Worm (Caenorhabditis elegans) whole organism, L4 larva: Measurements from ENCODE around the gene cuc-1.

Source experiments
- daf-19 ChIP-seq: fragments of 200-800 bp; sonication (Bioruptor generic); conservative IDR thresholded peaks from 2 replicates; pipeline ENCODE4 v1.3.6; 2022; ENCODE audit warnings: missing genetic modification characterization, missing compliant biosample characterization
- nhr-102 ChIP-seq: sonication (generic microtip); optimal IDR thresholded peaks from 2 replicates; lab custom pipeline; 2016; ENCODE audit warnings: mild to moderate bottlenecking, missing genetic modification characterization, moderate library complexity, missing compliant biosample characterization
- nhr-6 ChIP-seq: fragments of 150-350 bp; optimal IDR thresholded peaks from 2 replicates; lab custom pipeline; 2014; ENCODE audit warnings: missing biosample characterization, missing genetic modification characterization
- nhr-77 ChIP-seq: fragments of 150-350 bp; optimal IDR thresholded peaks from 2 replicates; lab custom pipeline; 2014; ENCODE audit warnings: missing biosample characterization, missing genetic modification characterization
- pha-4 ChIP-seq, 2 experiments: fragments of 150-350 bp in 1 of 2; fragments of 200-800 bp in 1 of 2; sonication (Bioruptor generic) in 1 of 2; IDR thresholded peaks in 1 of 2; optimal IDR thresholded peaks in 1 of 2; 2 replicates each; pipeline versions ENCODE4 v1.3.6 to Lab custom; 2014 to 2022; ENCODE audit warnings: missing genetic modification characterization in 2 of 2, missing genetic modification reagents in 2 of 2, missing biosample characterization in 1 of 2, missing compliant biosample characterization in 1 of 2
- zag-1 ChIP-seq: fragments of 150-350 bp; optimal IDR thresholded peaks from 2 replicates; lab custom pipeline; 2014; ENCODE audit warnings: missing biosample characterization, missing genetic modification characterization

- TF ChIP-seq pha-4 (GFP tag; IDR thresholded peaks at IDR 0.05; lab: Robert Waterston, UW), result no peak
- TF ChIP-seq pha-4 (tag; optimal IDR thresholded peaks at IDR 0.05; lab: Kevin White, UChicago), result no peak
- no peak for TF ChIP-seq daf-19 (GFP tag; lab: Robert Waterston, UW)
- TF ChIP-seq nhr-102 (tag; lab: Kevin White, UChicago), result no peak
- TF ChIP-seq nhr-6, result no peak
- no peak for TF ChIP-seq nhr-77 (tag; lab: Kevin White, UChicago)
- TF ChIP-seq zag-1 (tag; lab: Kevin White, UChicago), result no peak
These were observed 41.8 kb downstream of the cuc-1 start for ce11 chrIII:7818965-7819364.
